Fruit fly (Drosophila melanogaster) whole organism: ENCODE measurements around the gene CG3277.

ENCODE experiments used
- CG8478 ChIP-seq: fragments of >200 bp; optimal IDR thresholded peaks from 2 replicates; lab custom pipeline; 2018; ENCODE audit warnings: inconsistent platforms
- pan ChIP-seq: fragments of >200 bp; optimal IDR thresholded peaks from 2 replicates; lab custom pipeline; 2017
- psq ChIP-seq: fragments of >200 bp; optimal IDR thresholded peaks from 2 replicates; lab custom pipeline; 2017
- usp ChIP-seq: fragments of >200 bp; optimal IDR thresholded peaks from 2 replicates; lab custom pipeline; 2017; ENCODE audit warnings: missing biosample characterization, missing genetic modification characterization, mixed read lengths

DNA sequence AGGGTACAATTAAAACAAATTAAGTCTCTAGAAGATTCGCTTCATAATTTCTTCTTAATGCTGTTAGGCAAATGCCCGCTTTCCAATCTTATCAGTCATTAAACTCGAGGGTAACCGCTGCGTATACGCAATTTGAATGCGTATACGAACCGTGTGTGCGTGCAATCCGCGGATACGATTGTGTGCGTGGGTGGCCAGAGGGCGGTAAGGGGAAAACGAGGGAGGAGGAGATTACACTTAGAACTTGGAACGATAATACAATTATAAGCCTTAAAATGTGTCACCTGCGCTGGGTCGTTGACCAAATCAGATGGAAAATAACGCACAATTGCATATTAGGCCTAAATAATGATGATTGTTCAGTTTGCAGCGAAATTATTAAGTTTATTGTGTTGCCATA lies 51.9 kb downstream of the CG3277 start:
- TF ChIP-seq usp (no peak), CG8478 (lab: Kevin White, UChicago) (no peak), psq (lab: Kevin White, UChicago) (no peak), pan (lab: Kevin White, UChicago) (no peak)
